Worm (Caenorhabditis elegans) whole organism, L2 larva: Measurements from ENCODE around the gene ZK930.6.

Source experiments
- C34F6.9 ChIP-seq: fragments of 150-350 bp; optimal IDR thresholded peaks from 2 replicates; lab custom pipeline; 2014; ENCODE audit warnings: missing biosample characterization, missing genetic modification characterization
- F13H6.1 ChIP-seq: sonication (generic microtip); optimal IDR thresholded peaks from 2 replicates; lab custom pipeline; 2016; ENCODE audit warnings: missing genetic modification characterization, missing compliant biosample characterization
- R02D3.7 ChIP-seq: fragments of 150-350 bp; optimal IDR thresholded peaks from 2 replicates; lab custom pipeline; 2014; ENCODE audit warnings: missing biosample characterization, missing genetic modification characterization
- Y55F3AM.14 ChIP-seq: fragments of 200-800 bp; sonication (Bioruptor generic); optimal IDR thresholded peaks from 2 replicates; lab custom pipeline; 2018; ENCODE audit warnings: mild to moderate bottlenecking, missing genetic modification characterization, missing compliant biosample characterization
- ZK546.5 ChIP-seq: sonication (generic microtip); optimal IDR thresholded peaks from 2 replicates; lab custom pipeline; 2017; ENCODE audit warnings: missing biosample characterization, missing genetic modification characterization
- alr-1 ChIP-seq: fragments of 150-350 bp; optimal IDR thresholded peaks from 2 replicates; lab custom pipeline; 2014; ENCODE audit warnings: missing biosample characterization, missing genetic modification characterization
- aly-2 ChIP-seq: fragments of 150-350 bp; optimal IDR thresholded peaks from 2 replicates; lab custom pipeline; 2014; ENCODE audit warnings: missing biosample characterization, missing genetic modification characterization
- ama-1 ChIP-seq: fragments of 150-350 bp; optimal IDR thresholded peaks from 2 replicates; lab custom pipeline; 2018; ENCODE audit warnings: inconsistent platforms
- blmp-1 ChIP-seq: sonication (generic microtip); optimal IDR thresholded peaks from 2 replicates; lab custom pipeline; 2017; ENCODE audit warnings: missing genetic modification characterization, mild to moderate bottlenecking, missing compliant biosample characterization, antibody characterized with exemption, moderate library complexity; ENCODE audit not compliant: insufficient read depth
- ceh-16 ChIP-seq: fragments of 150-350 bp; optimal IDR thresholded peaks from 2 replicates; lab custom pipeline; 2014; ENCODE audit warnings: missing biosample characterization, missing genetic modification characterization
- ceh-82 ChIP-seq: fragments of 150-350 bp; optimal IDR thresholded peaks from 2 replicates; lab custom pipeline; 2014; ENCODE audit warnings: missing biosample characterization, missing genetic modification characterization
- crh-2 ChIP-seq: sonication (generic microtip); optimal IDR thresholded peaks from 2 replicates; lab custom pipeline; 2017; ENCODE audit warnings: missing biosample characterization, missing genetic modification characterization
- dmd-4 ChIP-seq: sonication (generic microtip); optimal IDR thresholded peaks from 2 replicates; lab custom pipeline; 2017; ENCODE audit warnings: missing biosample characterization, missing genetic modification characterization
- egl-27 ChIP-seq: sonication (generic microtip); optimal IDR thresholded peaks from 3 replicates; lab custom pipeline; 2017; ENCODE audit warnings: missing biosample characterization, missing genetic modification reagents, missing genetic modification characterization
- elt-1 ChIP-seq: fragments of 150-350 bp; optimal IDR thresholded peaks from 2 replicates; lab custom pipeline; 2014; ENCODE audit warnings: missing biosample characterization, missing genetic modification characterization
- elt-3 ChIP-seq: sonication (generic microtip); optimal IDR thresholded peaks from 2 replicates; lab custom pipeline; 2017; ENCODE audit warnings: missing biosample characterization, missing genetic modification characterization
- fos-1 ChIP-seq: fragments of 150-350 bp; optimal IDR thresholded peaks from 2 replicates; lab custom pipeline; 2014; ENCODE audit warnings: missing biosample characterization, missing genetic modification characterization
- gmeb-1 ChIP-seq: fragments of 150-350 bp; optimal IDR thresholded peaks from 2 replicates; lab custom pipeline; 2014; ENCODE audit warnings: missing biosample characterization, missing genetic modification characterization
- lin-13 ChIP-seq: fragments of 150-350 bp; optimal IDR thresholded peaks from 2 replicates; lab custom pipeline; 2014; ENCODE audit warnings: missing biosample characterization, missing genetic modification reagents, missing genetic modification characterization
- lin-39 ChIP-seq: fragments of 150-350 bp; optimal IDR thresholded peaks from 2 replicates; lab custom pipeline; 2014; ENCODE audit warnings: missing biosample characterization, missing genetic modification reagents, missing genetic modification characterization
- lsy-2 ChIP-seq, 2 experiments: fragments of 150-350 bp in 1 of 2; sonication (generic microtip) in 1 of 2; optimal IDR thresholded peaks; 2 replicates each; lab custom pipeline; 2014 to 2017; ENCODE audit warnings: missing biosample characterization in 2 of 2, missing genetic modification characterization in 2 of 2
- mab-5 ChIP-seq: fragments of 150-350 bp; optimal IDR thresholded peaks from 2 replicates; lab custom pipeline; 2014; ENCODE audit warnings: missing biosample characterization, missing genetic modification characterization
- mbf-1 ChIP-seq: sonication (generic microtip); optimal IDR thresholded peaks from 2 replicates; lab custom pipeline; 2017; ENCODE audit warnings: missing biosample characterization, missing genetic modification characterization
- mdl-1 ChIP-seq, 2 experiments: fragments of 150-350 bp in 1 of 2; sonication (generic microtip) in 1 of 2; optimal IDR thresholded peaks; 2 replicates each; lab custom pipeline; 2017; ENCODE audit warnings: missing biosample characterization in 2 of 2, missing genetic modification characterization in 2 of 2
- nhr-10 ChIP-seq: sonication (generic microtip); optimal IDR thresholded peaks from 2 replicates; lab custom pipeline; 2017; ENCODE audit warnings: missing biosample characterization, missing genetic modification characterization
- nhr-11 ChIP-seq: fragments of 150-350 bp; optimal IDR thresholded peaks from 2 replicates; lab custom pipeline; 2014; ENCODE audit warnings: missing biosample characterization, missing genetic modification characterization
- nhr-12 ChIP-seq: fragments of 150-350 bp; optimal IDR thresholded peaks from 2 replicates; lab custom pipeline; 2014; ENCODE audit warnings: missing biosample characterization, missing genetic modification characterization
- nhr-129 ChIP-seq: fragments of 150-350 bp; optimal IDR thresholded peaks from 2 replicates; lab custom pipeline; 2014; ENCODE audit warnings: missing biosample characterization, missing genetic modification characterization
- nhr-21 ChIP-seq: fragments of 150-350 bp; optimal IDR thresholded peaks from 2 replicates; lab custom pipeline; 2014; ENCODE audit warnings: missing biosample characterization, missing genetic modification characterization
- nhr-23 ChIP-seq: fragments of 150-350 bp; optimal IDR thresholded peaks from 2 replicates; lab custom pipeline; 2014; ENCODE audit warnings: missing biosample characterization, missing genetic modification reagents, missing genetic modification characterization
- nhr-237 ChIP-seq: fragments of 150-350 bp; optimal IDR thresholded peaks from 2 replicates; lab custom pipeline; 2014; ENCODE audit warnings: missing biosample characterization, missing genetic modification characterization
- nhr-25 ChIP-seq: fragments of 150-350 bp; sonication (generic microtip); optimal IDR thresholded peaks from 3 replicates; lab custom pipeline; 2014; ENCODE audit warnings: missing biosample characterization, missing genetic modification characterization
- nhr-6 ChIP-seq: fragments of 150-350 bp; optimal IDR thresholded peaks from 2 replicates; lab custom pipeline; 2014; ENCODE audit warnings: missing biosample characterization, missing genetic modification characterization
- nhr-77 ChIP-seq: fragments of 150-350 bp; optimal IDR thresholded peaks from 2 replicates; lab custom pipeline; 2014; ENCODE audit warnings: missing biosample characterization, missing genetic modification characterization
- sem-4 ChIP-seq: fragments of 150-350 bp; optimal IDR thresholded peaks from 2 replicates; lab custom pipeline; 2014; ENCODE audit warnings: missing biosample characterization, missing genetic modification reagents, missing genetic modification characterization
- skn-1 ChIP-seq: sonication (generic microtip); optimal IDR thresholded peaks from 2 replicates; lab custom pipeline; 2017; ENCODE audit warnings: missing biosample characterization, missing genetic modification characterization
- sma-3 ChIP-seq: sonication (generic microtip); optimal IDR thresholded peaks from 2 replicates; lab custom pipeline; 2016; ENCODE audit warnings: missing genetic modification reagents, missing genetic modification characterization, missing compliant biosample characterization
- sma-9 ChIP-seq, 2 experiments: fragments of 150-350 bp in 1 of 2; sonication (generic microtip) in 1 of 2; optimal IDR thresholded peaks; 2 replicates each; lab custom pipeline; 2014 to 2016; ENCODE audit warnings: missing genetic modification characterization in 2 of 2, mild to moderate bottlenecking in 1 of 2, missing biosample characterization in 1 of 2, missing compliant biosample characterization in 1 of 2, missing genetic modification reagents in 1 of 2, moderate library complexity in 1 of 2
- snpc-4 ChIP-seq: fragments of 150-350 bp; optimal IDR thresholded peaks from 2 replicates; lab custom pipeline; 2014; ENCODE audit warnings: missing biosample characterization, missing genetic modification characterization
- unc-55 ChIP-seq: fragments of 150-350 bp; sonication (generic microtip); optimal IDR thresholded peaks from 3 replicates; lab custom pipeline; 2014; ENCODE audit warnings: missing biosample characterization, missing genetic modification reagents, missing genetic modification characterization
- unc-62 ChIP-seq: fragments of 150-350 bp; optimal IDR thresholded peaks from 2 replicates; lab custom pipeline; 2014; ENCODE audit warnings: missing biosample characterization, missing genetic modification reagents, missing genetic modification characterization
- zag-1 ChIP-seq: fragments of 150-350 bp; optimal IDR thresholded peaks from 2 replicates; lab custom pipeline; 2014; ENCODE audit warnings: missing biosample characterization, missing genetic modification characterization
- ztf-1 ChIP-seq: fragments of 200-800 bp; sonication (Bioruptor generic); conservative IDR thresholded peaks from 2 replicates; pipeline ENCODE4 v1.3.6; 2022; ENCODE audit warnings: missing genetic modification characterization, missing compliant biosample characterization
- ztf-4 ChIP-seq: fragments of 150-350 bp; optimal IDR thresholded peaks from 2 replicates; lab custom pipeline; 2014; ENCODE audit warnings: missing biosample characterization, missing genetic modification characterization

The ZK930.6 gene

DNA sequence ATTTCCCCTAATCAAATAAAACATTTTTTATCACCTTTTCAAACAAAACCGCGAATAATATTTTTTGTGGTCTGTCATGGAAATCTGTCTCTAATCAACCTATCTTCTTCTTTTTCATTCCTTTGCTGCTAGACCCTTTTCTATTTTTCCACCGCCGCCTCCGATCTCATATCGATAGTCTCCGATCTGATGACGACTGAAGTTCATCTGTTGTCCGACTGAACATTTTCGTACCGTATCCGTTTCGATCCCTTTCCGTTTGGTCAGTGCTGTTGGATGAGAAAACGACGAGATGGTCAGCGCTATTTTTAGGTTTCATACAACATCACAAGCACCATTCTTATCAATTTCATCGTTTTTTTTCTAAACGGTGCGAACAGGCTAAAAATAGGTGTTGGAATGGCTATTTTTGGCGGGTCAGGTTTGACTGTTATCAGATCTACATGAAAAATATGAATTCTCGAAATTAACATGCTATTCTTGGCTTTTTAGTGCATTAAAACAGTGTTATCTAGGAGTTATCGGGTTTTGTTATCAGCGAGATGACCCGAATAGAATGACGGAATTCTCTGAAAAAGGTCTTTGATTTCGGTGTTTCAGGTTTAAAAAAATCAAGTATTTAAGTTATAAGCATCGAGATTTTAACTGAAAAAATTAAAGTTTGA is 47.1 kb upstream of the ZK930.6 start (continued):
- TF ChIP-seq aly-2 (tag; lab: Kevin White, UChicago) (no peak), sma-9 (GFP tag; optimal IDR thresholded peaks at IDR 0.05; lab: Kevin White, UChicago) (peak; percentile 94), sma-9 (tag; optimal IDR thresholded peaks at IDR 0.05; lab: Kevin White, UChicago) (peak; percentile 35), nhr-10 (tag; lab: Kevin White, UChicago) (no peak)

DNA sequence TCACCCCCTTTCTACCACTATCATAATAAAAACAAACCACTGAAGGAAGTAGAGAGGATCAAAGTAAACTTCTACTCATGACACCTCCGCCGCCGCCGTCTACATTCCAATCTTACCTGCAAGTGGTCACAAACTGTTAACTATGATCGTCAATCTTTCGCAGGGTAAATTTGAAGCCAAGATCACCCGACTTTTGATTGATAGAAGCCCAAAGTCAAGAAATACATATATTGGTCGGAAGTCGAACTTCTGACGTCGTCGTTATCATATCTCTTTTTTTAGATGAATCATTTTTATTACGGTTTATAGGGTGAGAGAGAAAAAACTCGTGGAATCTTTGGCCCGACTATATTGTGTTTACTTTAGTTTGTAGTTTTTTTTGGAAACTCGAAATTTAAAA is 45.4 kb upstream of the ZK930.6 start:
- TF ChIP-seq unc-55 = no peak
- TF ChIP-seq elt-1 (tag; lab: Kevin White, UChicago) = no peak
- TF ChIP-seq nhr-129 (tag; lab: Kevin White, UChicago) = no peak
- no peak for TF ChIP-seq skn-1 (tag; lab: Kevin White, UChicago)
- peak; percentile 95 for TF ChIP-seq sma-9 (GFP tag; optimal IDR thresholded peaks at IDR 0.05; lab: Kevin White, UChicago)
- no peak for TF ChIP-seq sma-9 (tag; optimal IDR thresholded peaks at IDR 0.05; lab: Kevin White, UChicago)
- TF ChIP-seq nhr-237 (tag; lab: Kevin White, UChicago) = no peak
- no peak for TF ChIP-seq ceh-82 (tag; lab: Kevin White, UChicago)
- TF ChIP-seq dmd-4 = no peak
- peak; percentile 77 for TF ChIP-seq nhr-25
- TF ChIP-seq ceh-16 (tag; lab: Kevin White, UChicago) = no peak
- no peak for TF ChIP-seq alr-1 (tag; lab: Kevin White, UChicago)
- TF ChIP-seq R02D3.7 (tag; lab: Kevin White, UChicago) = no peak
- TF ChIP-seq nhr-6 (tag; lab: Kevin White, UChicago) = no peak
- no peak for TF ChIP-seq crh-2 (tag; lab: Kevin White, UChicago)
- TF ChIP-seq F13H6.1 = no peak
- no peak for TF ChIP-seq lin-39 (tag; lab: Kevin White, UChicago)
- TF ChIP-seq nhr-21 (tag; lab: Kevin White, UChicago) = peak; percentile 79
- TF ChIP-seq nhr-23 (tag; lab: Kevin White, UChicago) = no peak
- peak; percentile 66 for TF ChIP-seq sma-3 (GFP tag; lab: Kevin White, UChicago)
- TF ChIP-seq zag-1 (tag; lab: Kevin White, UChicago) = no peak
- no peak for TF ChIP-seq ama-1
- peak; percentile 5 for TF ChIP-seq blmp-1 (tag; lab: Kevin White, UChicago)
- no peak for TF ChIP-seq lsy-2 (tag; optimal IDR thresholded peaks at IDR 0.05; lab: Kevin White, UChicago)
- no peak for TF ChIP-seq unc-62 (GFP tag; lab: Kevin White, UChicago)
- TF ChIP-seq snpc-4 (tag; lab: Kevin White, UChicago) = no peak
- peak in 1 of 2 experiments; percentile 16 for TF ChIP-seq mdl-1 (tag; optimal IDR thresholded peaks at IDR 0.05; lab: Kevin White, UChicago)
- TF ChIP-seq nhr-11 (tag; lab: Kevin White, UChicago) = no peak
- TF ChIP-seq nhr-77 (tag; lab: Kevin White, UChicago) = no peak
- no peak for TF ChIP-seq mab-5 (tag; lab: Kevin White, UChicago)
- TF ChIP-seq sem-4 = no peak
- no peak for TF ChIP-seq gmeb-1
- TF ChIP-seq fos-1 = no peak
- TF ChIP-seq aly-2 (tag; lab: Kevin White, UChicago) = no peak
- no peak for TF ChIP-seq Y55F3AM.14 (GFP tag; lab: Kevin White, UChicago)
- no peak for TF ChIP-seq lin-13 (GFP tag; lab: Kevin White, UChicago)
- TF ChIP-seq ztf-4 (tag; lab: Kevin White, UChicago) = no peak
- TF ChIP-seq nhr-10 (tag; lab: Kevin White, UChicago) = no peak
- no peak for TF ChIP-seq ZK546.5
- TF ChIP-seq mbf-1 (tag; lab: Kevin White, UChicago) = no peak
- TF ChIP-seq nhr-12 (tag; lab: Kevin White, UChicago) = no peak
- peak; percentile 24 for TF ChIP-seq egl-27 (tag; lab: Kevin White, UChicago)
- TF ChIP-seq C34F6.9 (tag; lab: Kevin White, UChicago) = no peak
- no peak for TF ChIP-seq ztf-1 (GFP tag; lab: Robert Waterston, UW)
- no peak for TF ChIP-seq elt-3 (tag; lab: Kevin White, UChicago)
